Fruit fly (Drosophila melanogaster) whole organism, prepupa: ENCODE measurements around the gene CG33703.

ENCODE experiments used
- Blimp-1 ChIP-seq: fragments of 200-800 bp; sonication (Bioruptor generic); optimal IDR thresholded peaks from 3 replicates; lab custom pipeline; 2017; ENCODE audit warnings: missing biosample characterization, missing genetic modification characterization, mild to moderate bottlenecking, moderate library complexity, missing genetic modification reagents
- CG11762 ChIP-seq: fragments of 200-800 bp; sonication (Bioruptor generic); optimal IDR thresholded peaks from 3 replicates; lab custom pipeline; 2016; ENCODE audit warnings: missing biosample characterization, missing genetic modification characterization; ENCODE audit not compliant: insufficient read depth
- CG3032 ChIP-seq: fragments of 200-800 bp; optimal IDR thresholded peaks from 2 replicates; lab custom pipeline; 2019; ENCODE audit warnings: missing biosample characterization, mild to moderate bottlenecking, missing genetic modification characterization, moderate library complexity
- CG32006 ChIP-seq: fragments of 200-800 bp; sonication (Bioruptor generic); optimal IDR thresholded peaks from 3 replicates; lab custom pipeline; 2017; ENCODE audit warnings: missing biosample characterization, mild to moderate bottlenecking, missing genetic modification characterization
- CG3919 ChIP-seq: fragments of 200-800 bp; sonication (Bioruptor generic); optimal IDR thresholded peaks from 3 replicates; lab custom pipeline; 2016; ENCODE audit warnings: missing biosample characterization, missing genetic modification characterization
- CG8319 ChIP-seq: fragments of 200-800 bp; sonication (Bioruptor generic); optimal IDR thresholded peaks from 3 replicates; lab custom pipeline; 2016; ENCODE audit warnings: missing biosample characterization, missing genetic modification characterization
- Eip75B ChIP-seq: fragments of 200-800 bp; sonication (Bioruptor generic); optimal IDR thresholded peaks from 3 replicates; lab custom pipeline; 2016; ENCODE audit warnings: missing biosample characterization, missing genetic modification characterization
- Hr38 ChIP-seq: sonication (Bioruptor generic); optimal IDR thresholded peaks from 2 replicates; lab custom pipeline; 2016; ENCODE audit warnings: missing biosample characterization, missing genetic modification characterization
- Sox102F ChIP-seq: fragments of 200-800 bp; sonication (Bioruptor generic); optimal IDR thresholded peaks from 2 replicates; lab custom pipeline; 2016; ENCODE audit warnings: missing biosample characterization, mild to moderate bottlenecking, missing genetic modification characterization
- cyc ChIP-seq: fragments of 200-800 bp; sonication (Bioruptor generic); optimal IDR thresholded peaks from 3 replicates; lab custom pipeline; 2016; ENCODE audit warnings: missing biosample characterization, missing genetic modification characterization
- eg ChIP-seq: fragments of 200-800 bp; sonication (Bioruptor generic); IDR thresholded peaks from 3 replicates; pipeline ENCODE4 v1.3.6; 2022; ENCODE audit warnings: missing biosample characterization, missing genetic modification characterization
- esn ChIP-seq: fragments of 200-800 bp; sonication (Bioruptor generic); optimal IDR thresholded peaks from 2 replicates; lab custom pipeline; 2016; ENCODE audit warnings: missing biosample characterization, mild to moderate bottlenecking, missing genetic modification characterization, moderate library complexity
- fd59A ChIP-seq: fragments of 200-800 bp; sonication (Bioruptor generic); optimal IDR thresholded peaks from 2 replicates; lab custom pipeline; 2017; ENCODE audit warnings: missing biosample characterization, mild to moderate bottlenecking, missing genetic modification characterization, missing genetic modification reagents
- fkh ChIP-seq: fragments of 200-800 bp; sonication (Bioruptor generic); optimal IDR thresholded peaks from 3 replicates; lab custom pipeline; 2017; ENCODE audit warnings: missing biosample characterization, mild to moderate bottlenecking, missing genetic modification characterization, moderate library complexity

DNA sequence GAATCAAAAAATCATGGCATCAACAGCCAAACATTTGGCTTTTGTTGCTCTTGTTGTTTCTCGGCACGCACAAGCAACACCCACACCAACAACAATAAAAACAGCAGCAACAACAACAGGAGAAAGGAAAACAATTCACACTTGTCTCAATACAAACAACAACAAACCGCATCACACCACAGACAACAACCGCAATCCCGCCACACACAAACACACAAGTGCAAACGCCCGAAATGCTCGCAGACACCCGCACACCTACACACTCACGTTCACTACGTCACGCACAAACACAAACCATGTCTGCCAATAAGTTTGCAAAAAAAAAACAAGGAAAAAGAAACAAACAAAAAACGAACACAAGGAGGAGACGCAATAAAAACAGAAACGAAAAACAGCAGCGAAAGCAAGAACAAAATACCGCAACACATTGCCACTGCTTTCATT, 44.7 kb downstream of the CG33703 start:
- TF ChIP-seq CG3032 (tag; lab: Kevin White, UChicago), result no peak
- peak; percentile 83 for TF ChIP-seq eg (GFP tag; lab: Robert Waterston, UW)
- TF ChIP-seq fd59A, result no peak
- no peak for TF ChIP-seq Eip75B (GFP tag; lab: Kevin White, UChicago)
- no peak for TF ChIP-seq esn (GFP tag; lab: Kevin White, UChicago)
- TF ChIP-seq CG8319, result no peak
- no peak for TF ChIP-seq cyc (GFP tag; lab: Kevin White, UChicago)
- TF ChIP-seq CG11762 (GFP tag; lab: Kevin White, UChicago), result no peak
- TF ChIP-seq Sox102F (GFP tag; lab: Kevin White, UChicago), result peak; percentile 15
- no peak for TF ChIP-seq Hr38 (GFP tag; lab: Kevin White, UChicago)
- TF ChIP-seq CG32006, result no peak
- TF ChIP-seq CG3919, result peak; percentile 32
- TF ChIP-seq fkh (GFP tag; lab: Kevin White, UChicago), result peak; percentile 77
- TF ChIP-seq Blimp-1 (GFP tag; lab: Kevin White, UChicago), result no peak
